Worm (Caenorhabditis elegans): ENCODE data around the gene Y32G9A.3.
A peak's percentile ranks its signal among the peaks of the same experiment; 100 is the strongest.

Y32G9A.3 gene

DNA sequence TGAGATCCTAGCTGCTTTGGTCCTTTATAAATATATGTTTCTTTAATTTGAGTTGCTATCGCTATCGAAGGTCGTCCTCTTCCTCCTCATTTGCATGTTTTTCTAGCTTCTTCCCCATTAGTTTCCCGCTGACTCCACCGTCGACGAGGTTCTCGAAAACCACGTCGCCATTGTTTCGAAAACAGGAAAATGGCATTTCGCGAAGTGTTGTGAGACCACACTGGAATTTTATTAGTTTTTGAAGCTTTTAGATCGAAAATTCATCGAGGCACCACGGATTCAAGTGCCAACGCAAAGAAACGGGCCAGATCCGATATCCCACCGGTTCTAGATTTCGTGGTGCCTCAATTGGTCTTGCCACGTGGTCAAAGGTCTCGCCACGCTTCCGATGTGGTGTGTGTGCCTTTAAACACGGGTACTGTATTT is 40.7 kb upstream of the Y32G9A.3 start (continued):
- no peak for TF ChIP-seq ceh-40 (GFP tag; IDR thresholded peaks at IDR 0.05)
- no peak for TF ChIP-seq ceh-58 (GFP tag; IDR thresholded peaks at IDR 0.05)
- no peak for TF ChIP-seq aptf-2 (GFP tag; conservative IDR thresholded peaks at IDR 0.05)
- TF ChIP-seq atf-7 (tag; optimal IDR thresholded peaks at IDR 0.05), result no peak
- TF ChIP-seq attf-6 (GFP tag; IDR thresholded peaks at IDR 0.05), result peak; percentile 34; the same call in 1 of the 2 replicates
- no peak for TF ChIP-seq zfh-2 (GFP tag; conservative IDR thresholded peaks at IDR 0.05)
- no peak for TF ChIP-seq gei-17 (GFP tag; optimal IDR thresholded peaks at IDR 0.05)
- TF ChIP-seq F57A8.1 (GFP tag; optimal IDR thresholded peaks at IDR 0.05), result no peak
- TF ChIP-seq ceh-79 (tag; optimal IDR thresholded peaks at IDR 0.05), result no peak
- no peak for TF ChIP-seq unc-62 (GFP tag; optimal IDR thresholded peaks at IDR 0.05)
- TF ChIP-seq hsf-1 (GFP tag; IDR thresholded peaks at IDR 0.05), result peak; percentile 59; the same call in 1 of the 2 replicates
- no peak for TF ChIP-seq snpc-1.3 (tag; optimal IDR thresholded peaks at IDR 0.05; ENCODE audit: insufficient read depth)
- peak; percentile 27 for TF ChIP-seq dpl-1 (GFP tag; optimal IDR thresholded peaks at IDR 0.05)
- no peak for TF ChIP-seq ztf-3 (GFP tag; optimal IDR thresholded peaks at IDR 0.05)
- no peak for TF ChIP-seq ztf-22 (GFP tag; optimal IDR thresholded peaks at IDR 0.05)
- no peak for TF ChIP-seq repo-1 (tag; optimal IDR thresholded peaks at IDR 0.05)
- TF ChIP-seq F49E8.2 (tag; optimal IDR thresholded peaks at IDR 0.05; ENCODE audit: insufficient read depth), result peak; percentile 54
- TF ChIP-seq F55B11.4 (tag; optimal IDR thresholded peaks at IDR 0.05; ENCODE audit: borderline replicate concordance, insufficient read depth), result no peak
- TF ChIP-seq ekl-4 (GFP tag; IDR thresholded peaks at IDR 0.05), result peak; percentile 59; the same call in 1 of the 2 replicates
- peak; percentile 82 for TF ChIP-seq D2030.7 (GFP tag; IDR thresholded peaks at IDR 0.05)
- TF ChIP-seq ccch-3 (GFP tag; optimal IDR thresholded peaks at IDR 0.05), result no peak
- no peak for TF ChIP-seq hlh-12 (tag; optimal IDR thresholded peaks at IDR 0.05)
- TF ChIP-seq ztf-28 (GFP tag; IDR thresholded peaks at IDR 0.05), result peak; percentile 79; the same call in 1 of the 2 replicates
- TF ChIP-seq chd-7 (tag; optimal IDR thresholded peaks at IDR 0.05), result no peak
- TF ChIP-seq zim-3 (tag; optimal IDR thresholded peaks at IDR 0.05), result no peak
- TF ChIP-seq fkh-3 (tag; optimal IDR thresholded peaks at IDR 0.05), result no peak
- TF ChIP-seq K12H6.12 (tag; optimal IDR thresholded peaks at IDR 0.05), result no peak
- TF ChIP-seq lin-26 (GFP tag; IDR thresholded peaks at IDR 0.05), result no peak
- no peak for TF ChIP-seq nfya-2 (GFP tag; IDR thresholded peaks at IDR 0.05)

DNA sequence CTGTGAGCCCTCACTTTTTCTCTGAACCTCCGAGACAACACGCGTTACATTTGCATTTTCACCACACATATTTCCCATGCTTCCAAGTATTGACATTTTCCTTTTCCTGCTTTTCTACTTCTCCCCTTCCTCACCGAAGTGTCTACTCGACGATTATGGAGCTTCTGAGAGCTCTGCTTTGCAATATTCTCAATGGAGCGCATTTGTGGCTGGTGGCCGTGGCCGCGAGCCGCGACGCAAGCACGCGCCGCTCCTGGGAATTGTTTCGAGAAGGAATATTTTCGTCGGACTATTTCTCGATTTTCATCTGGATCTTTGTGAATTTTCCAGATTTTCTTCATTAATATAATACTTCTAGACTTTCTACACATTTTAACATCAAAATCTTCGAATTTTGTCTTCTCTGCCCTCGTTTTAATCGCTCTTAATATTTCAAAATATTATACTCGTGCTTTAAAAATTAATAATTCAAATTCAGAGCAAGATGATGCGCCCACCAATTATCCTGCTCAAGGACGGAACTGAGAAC is 39.4 kb upstream of the Y32G9A.3 start, which contains the start of the genes T10B5.4 and cct-7:
Gene T10B5.4, minus strand, starts transcription at position 40 of the 529 bp plus-strand sequence.
Gene cct-7, plus strand, starts transcription at position 479 of the 529 bp plus-strand sequence.
- TF ChIP-seq somi-1 (GFP tag; optimal IDR thresholded peaks at IDR 0.05) (peak; percentile 57), lsl-1 (GFP tag; optimal IDR thresholded peaks at IDR 0.05) (peak; percentile 65), Y79H2A.3 (GFP tag; conservative IDR thresholded peaks at IDR 0.05) (no peak), F37B4.10 (GFP tag; IDR thresholded peaks at IDR 0.05) (0 out of 2 replicates have a peak, but pooled peaks have one; percentile 80), ztf-26 (tag; optimal IDR thresholded peaks at IDR 0.05) (peak; percentile 24), ZK185.1 (tag; optimal IDR thresholded peaks at IDR 0.05; ENCODE audit: poor library complexity, severe bottlenecking) (peak; percentile 43), lin-40 (tag; optimal IDR thresholded peaks at IDR 0.05) (peak; percentile 75), dox-1 (GFP tag; IDR thresholded peaks at IDR 0.05) (peak; percentile 96), T26A5.8 (tag; optimal IDR thresholded peaks at IDR 0.05) (no peak), pha-4 (tag; optimal IDR thresholded peaks at IDR 0.05) (peak; percentile 10), cebp-1 (GFP tag; IDR thresholded peaks at IDR 0.05) (0 out of 2 replicates have a peak, but pooled peaks have one; percentile 40), cebp-1 (tag; optimal IDR thresholded peaks at IDR 0.05) (peak; percentile 78), T07F8.4 (tag; optimal IDR thresholded peaks at IDR 0.05) (peak; percentile 0), nfya-2 (GFP tag; IDR thresholded peaks at IDR 0.05) (no peak), F57C9.4 (tag; optimal IDR thresholded peaks at IDR 0.05) (no peak), lin-54 (GFP tag; optimal IDR thresholded peaks at IDR 0.05) (peak; percentile 79), ceh-79 (tag; optimal IDR thresholded peaks at IDR 0.05) (no peak), F52B5.7 (tag; optimal IDR thresholded peaks at IDR 0.05) (no peak), hmg-20 (GFP tag; IDR thresholded peaks at IDR 0.05) (0 out of 2 replicates have a peak, but pooled peaks have one; percentile 23), snpc-3.4 (tag; optimal IDR thresholded peaks at IDR 0.05) (no peak), hmg-1.2 (GFP tag; IDR thresholded peaks at IDR 0.05) (peak; percentile 51; the same call in 1 of the 2 replicates), xnd-1 (tag; optimal IDR thresholded peaks at IDR 0.05) (no peak)

Data from whole organism, young adult.